Worm (Caenorhabditis elegans): ENCODE measurements around the gene F59H6.15.
"Not testable (repeated sequence)": the region's sequence is repeated elsewhere in the genome, so short reads cannot be mapped to it uniquely, and the experiment has no call there.

The F59H6.15 gene

ce11 chrII:2011179-2011578 is 1.6 kb upstream of the F59H6.15 start:
- no peak for TF ChIP-seq aly-1 (tag; optimal IDR thresholded peaks at IDR 0.05)
- no peak for TF ChIP-seq hmg-4 (GFP tag; optimal IDR thresholded peaks at IDR 0.05)
- TF ChIP-seq B0310.2 (tag; optimal IDR thresholded peaks at IDR 0.05) = no peak
- TF ChIP-seq tra-4 (tag; optimal IDR thresholded peaks at IDR 0.05) = no peak
- TF ChIP-seq scrt-1 (GFP tag; IDR thresholded peaks at IDR 0.05) = no peak
- no peak for TF ChIP-seq hnd-1 (tag; optimal IDR thresholded peaks at IDR 0.05)
- TF ChIP-seq pes-1 (GFP tag; IDR thresholded peaks at IDR 0.05) = no peak

- TF ChIP-seq ceh-13 (GFP tag; optimal IDR thresholded peaks at IDR 0.05) (no peak), ets-7 (tag; optimal IDR thresholded peaks at IDR 0.05) (no peak)
Measured at ce11 chrII:2013856-2014255, 1.1 kb downstream of the F59H6.15 start.

- not testable (repeated sequence) for TF ChIP-seq B0310.2 (tag; optimal IDR thresholded peaks at IDR 0.05); hnd-1 (tag; optimal IDR thresholded peaks at IDR 0.05); scrt-1 (GFP tag; IDR thresholded peaks at IDR 0.05)
Measured at ce11 chrII:2023514-2023913, 10.7 kb downstream of the F59H6.15 start, which contains the start of gene cya-2. TSS of gene cya-2 (minus strand) at chrII:2023614.

ce11 chrII:2026525-2026924 is 13.7 kb downstream of the F59H6.15 start, which contains the start of gene bath-21:
TSS of gene bath-21 (minus strand) at chrII:2026625.
- TF ChIP-seq tbx-37 (GFP tag; conservative IDR thresholded peaks at IDR 0.05) = no peak
- TF ChIP-seq tra-4 (tag; optimal IDR thresholded peaks at IDR 0.05) = no peak
- no peak for TF ChIP-seq ceh-36 (tag; optimal IDR thresholded peaks at IDR 0.05)
- no peak for TF ChIP-seq flt-1 (GFP tag; IDR thresholded peaks at IDR 0.05)
- no peak for TF ChIP-seq B0310.2 (tag; optimal IDR thresholded peaks at IDR 0.05)
- no peak for TF ChIP-seq ets-7 (tag; optimal IDR thresholded peaks at IDR 0.05)
- no peak for TF ChIP-seq pes-1 (GFP tag; IDR thresholded peaks at IDR 0.05)
- no peak for TF ChIP-seq scrt-1 (GFP tag; IDR thresholded peaks at IDR 0.05)
- TF ChIP-seq tbx-11 (GFP tag; IDR thresholded peaks at IDR 0.05) = no peak
- no peak for TF ChIP-seq hnd-1 (tag; optimal IDR thresholded peaks at IDR 0.05)
- no peak for TF ChIP-seq aly-1 (tag; optimal IDR thresholded peaks at IDR 0.05)
- no peak for TF ChIP-seq hmg-4 (GFP tag; optimal IDR thresholded peaks at IDR 0.05)

ce11 chrII:2028712-2029111 is 15.9 kb downstream of the F59H6.15 start, which contains the start of gene bath-1:
TSS of gene bath-1 (minus strand) at chrII:2028812.
- TF ChIP-seq flt-1 (GFP tag; IDR thresholded peaks at IDR 0.05) (no peak), ceh-36 (tag; optimal IDR thresholded peaks at IDR 0.05) (no peak), ama-1 (optimal IDR thresholded peaks at IDR 0.05) (no peak), hmg-4 (GFP tag; optimal IDR thresholded peaks at IDR 0.05) (no peak), hnd-1 (tag; optimal IDR thresholded peaks at IDR 0.05) (no peak), tbx-11 (GFP tag; IDR thresholded peaks at IDR 0.05) (no peak), ceh-13 (GFP tag; optimal IDR thresholded peaks at IDR 0.05) (no peak)

- no peak for TF ChIP-seq hnd-1 (tag; optimal IDR thresholded peaks at IDR 0.05)
Measured at ce11 chrII:2030367-2030766, 17.6 kb downstream of the F59H6.15 start, which contains the start of gene bath-3. TSS of gene bath-3 (minus strand) at chrII:2030467.

- no peak for TF ChIP-seq sea-1 (GFP tag; conservative IDR thresholded peaks at IDR 0.05)
- no peak for TF ChIP-seq hmbx-1 (tag; optimal IDR thresholded peaks at IDR 0.05)
- no peak for TF ChIP-seq flt-1 (GFP tag; IDR thresholded peaks at IDR 0.05)
- TF ChIP-seq hmg-4 (GFP tag; optimal IDR thresholded peaks at IDR 0.05) = no peak
- no peak for TF ChIP-seq F13C5.2 (tag; optimal IDR thresholded peaks at IDR 0.05)
- TF ChIP-seq tbx-11 (GFP tag; IDR thresholded peaks at IDR 0.05) = no peak
- no peak for TF ChIP-seq scrt-1 (GFP tag; IDR thresholded peaks at IDR 0.05)
- no peak for TF ChIP-seq tra-4 (tag; optimal IDR thresholded peaks at IDR 0.05)
Measured at ce11 chrII:2031852-2032251, 19.1 kb downstream of the F59H6.15 start, which contains the start of gene bath-5. TSS of gene bath-5 (minus strand) at chrII:2031952.

- TF ChIP-seq ets-7 (tag; optimal IDR thresholded peaks at IDR 0.05); tra-4 (tag; optimal IDR thresholded peaks at IDR 0.05); tbx-11 (GFP tag; IDR thresholded peaks at IDR 0.05): not testable (repeated sequence)
Measured at ce11 chrII:2032282-2032681, 19.5 kb downstream of the F59H6.15 start, which contains the start of gene btb-4. TSS of gene btb-4 (plus strand) at chrII:2032316.

ce11 chrII:2033286-2033685 is 20.5 kb downstream of the F59H6.15 start, which contains the start of gene F59H6.14:
TSS of gene F59H6.14 (plus strand) at chrII:2033586.
- TF ChIP-seq hmg-4 (GFP tag; optimal IDR thresholded peaks at IDR 0.05) = no peak
- TF ChIP-seq pes-1 (GFP tag; IDR thresholded peaks at IDR 0.05) = no peak
- TF ChIP-seq hmbx-1 (tag; optimal IDR thresholded peaks at IDR 0.05) = no peak
- TF ChIP-seq B0310.2 (tag; optimal IDR thresholded peaks at IDR 0.05) = no peak
- no peak for TF ChIP-seq tbx-37 (GFP tag; conservative IDR thresholded peaks at IDR 0.05)
- no peak for TF ChIP-seq hnd-1 (tag; optimal IDR thresholded peaks at IDR 0.05)

ce11 chrII:2039288-2039687 is 26.5 kb downstream of the F59H6.15 start, which contains the start of gene bath-19:
TSS of gene bath-19 (minus strand) at chrII:2039388.
- TF ChIP-seq B0310.2 (tag; optimal IDR thresholded peaks at IDR 0.05) (no peak), F13C5.2 (tag; optimal IDR thresholded peaks at IDR 0.05) (no peak), ceh-13 (GFP tag; optimal IDR thresholded peaks at IDR 0.05) (no peak), scrt-1 (GFP tag; IDR thresholded peaks at IDR 0.05) (no peak), hnd-1 (tag; optimal IDR thresholded peaks at IDR 0.05) (no peak), pes-1 (GFP tag; IDR thresholded peaks at IDR 0.05) (no peak), sea-1 (GFP tag; conservative IDR thresholded peaks at IDR 0.05) (no peak), tbx-37 (GFP tag; conservative IDR thresholded peaks at IDR 0.05) (no peak), ama-1 (optimal IDR thresholded peaks at IDR 0.05) (no peak), flt-1 (GFP tag; IDR thresholded peaks at IDR 0.05) (no peak), hmg-4 (GFP tag; optimal IDR thresholded peaks at IDR 0.05) (no peak), aly-1 (tag; optimal IDR thresholded peaks at IDR 0.05) (no peak), ets-7 (tag; optimal IDR thresholded peaks at IDR 0.05) (no peak), tra-4 (tag; optimal IDR thresholded peaks at IDR 0.05) (no peak), hmbx-1 (tag; optimal IDR thresholded peaks at IDR 0.05) (no peak)
